Worm (Caenorhabditis elegans) whole organism, late embryonic: ENCODE data around the gene T26H5.8.

ENCODE experiments used
- ahr-1 ChIP-seq: sonication (generic microtip); optimal IDR thresholded peaks from 2 replicates; lab custom pipeline; 2016; ENCODE audit warnings: missing genetic modification characterization, missing compliant biosample characterization
- ama-1 ChIP-seq: fragments of 150-350 bp; optimal IDR thresholded peaks from 2 replicates; lab custom pipeline; 2014
- ets-4 ChIP-seq: sonication (generic microtip); optimal IDR thresholded peaks from 2 replicates; lab custom pipeline; 2016; ENCODE audit warnings: missing genetic modification characterization, missing compliant biosample characterization
- hlh-30 ChIP-seq: sonication (generic microtip); optimal IDR thresholded peaks from 2 replicates; lab custom pipeline; 2017; ENCODE audit warnings: antibody characterized with exemption, missing genetic modification characterization, missing compliant biosample characterization; ENCODE audit not compliant: insufficient read depth
- hlh-8 ChIP-seq: sonication (generic microtip); optimal IDR thresholded peaks from 2 replicates; lab custom pipeline; 2016; ENCODE audit warnings: missing genotype, missing genetic modification characterization, missing compliant biosample characterization
- pha-2 ChIP-seq: sonication (generic microtip); optimal IDR thresholded peaks from 2 replicates; lab custom pipeline; 2017; ENCODE audit warnings: mild to moderate bottlenecking, missing genetic modification characterization, missing compliant biosample characterization
- pha-4 ChIP-seq: fragments of 150-350 bp; optimal IDR thresholded peaks from 2 replicates; lab custom pipeline; 2018; ENCODE audit warnings: missing biosample characterization, missing genetic modification reagents, missing genetic modification characterization
- pqm-1 ChIP-seq: sonication (generic microtip); optimal IDR thresholded peaks from 2 replicates; lab custom pipeline; 2016; ENCODE audit warnings: missing genetic modification characterization, missing compliant biosample characterization

- no peak for TF ChIP-seq ets-4 (tag; lab: Kevin White, UChicago)
- TF ChIP-seq ama-1 (lab: Kevin White, UChicago): no peak
- TF ChIP-seq pha-2: no peak
- no peak for TF ChIP-seq pha-4 (tag; lab: Kevin White, UChicago)
- no peak for TF ChIP-seq hlh-30 (tag; lab: Kevin White, UChicago)
- TF ChIP-seq pqm-1: no peak
- TF ChIP-seq hlh-8 (tag; lab: Kevin White, UChicago): no peak
- no peak for TF ChIP-seq ahr-1 (tag; lab: Kevin White, UChicago)
These were observed 11.7 kb upstream of the T26H5.8 start, which contains the start of gene T26H5.11 for ce11 chrV:15444188-15444587.
